Worm (Caenorhabditis elegans): ENCODE data around the gene C25H3.15.

C25H3.15 gene

DNA sequence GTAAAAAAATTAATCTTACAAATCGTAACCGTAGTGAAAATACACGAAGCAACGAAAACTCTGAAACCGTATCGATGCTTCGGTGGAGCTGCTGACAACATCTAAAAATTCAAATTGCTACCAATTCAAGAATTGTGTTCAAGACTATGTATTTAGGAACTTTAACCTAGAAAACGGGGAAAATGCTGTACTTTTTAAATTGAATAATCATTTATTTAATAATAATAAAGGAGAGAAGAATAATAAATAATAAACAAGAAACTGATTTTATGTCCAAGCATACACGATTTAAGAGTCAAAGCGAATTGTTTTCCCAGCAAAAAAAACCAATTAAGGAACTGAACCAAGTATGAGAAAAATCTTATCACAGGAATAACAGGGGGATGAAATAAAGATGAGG lies 4.5 kb downstream of the C25H3.15 start, which contains the start of gene C25H3.17:
Gene C25H3.17 (minus strand): TSS at position 101 of the 400 bp plus-strand sequence.
- no peak for TF ChIP-seq fos-1 (tag; optimal IDR thresholded peaks at IDR 0.05)
- TF ChIP-seq alr-1 (tag; optimal IDR thresholded peaks at IDR 0.05) = no peak
- TF ChIP-seq blmp-1 (tag; optimal IDR thresholded peaks at IDR 0.05; ENCODE audit: insufficient read depth) = no peak
- TF ChIP-seq F13H6.1 (tag; optimal IDR thresholded peaks at IDR 0.05) = no peak
- no peak for TF ChIP-seq elt-1 (tag; optimal IDR thresholded peaks at IDR 0.05)
- no peak for TF ChIP-seq unc-55 (GFP tag; optimal IDR thresholded peaks at IDR 0.05)
- no peak for TF ChIP-seq peb-1 (tag; optimal IDR thresholded peaks at IDR 0.05)
- TF ChIP-seq R02D3.7 (tag; optimal IDR thresholded peaks at IDR 0.05) = no peak
- no peak for TF ChIP-seq unc-62 (GFP tag; optimal IDR thresholded peaks at IDR 0.05)
- no peak for TF ChIP-seq nhr-21 (tag; optimal IDR thresholded peaks at IDR 0.05)
- TF ChIP-seq ZK546.5 (tag; optimal IDR thresholded peaks at IDR 0.05) = no peak
- TF ChIP-seq ceh-16 (tag; optimal IDR thresholded peaks at IDR 0.05) = no peak
- no peak for TF ChIP-seq lin-13 (GFP tag; optimal IDR thresholded peaks at IDR 0.05)
- no peak for TF ChIP-seq nhr-77 (tag; optimal IDR thresholded peaks at IDR 0.05)
- TF ChIP-seq egl-27 (tag; optimal IDR thresholded peaks at IDR 0.05) = no peak

- TF ChIP-seq nhr-6 (tag; optimal IDR thresholded peaks at IDR 0.05) = no peak
- no peak for TF ChIP-seq skn-1 (tag; optimal IDR thresholded peaks at IDR 0.05)
- no peak for TF ChIP-seq elt-3 (tag; optimal IDR thresholded peaks at IDR 0.05)
- TF ChIP-seq sem-4 (tag; optimal IDR thresholded peaks at IDR 0.05) = no peak
- TF ChIP-seq sma-9 (GFP tag; optimal IDR thresholded peaks at IDR 0.05) = no peak
- TF ChIP-seq sma-9 (tag; optimal IDR thresholded peaks at IDR 0.05) = no peak
- TF ChIP-seq egl-27 (tag; optimal IDR thresholded peaks at IDR 0.05) = no peak
- no peak for TF ChIP-seq nhr-12 (tag; optimal IDR thresholded peaks at IDR 0.05)
- no peak for TF ChIP-seq crh-2 (tag; optimal IDR thresholded peaks at IDR 0.05)
- no peak for TF ChIP-seq nhr-10 (tag; optimal IDR thresholded peaks at IDR 0.05)
- TF ChIP-seq dmd-4 (tag; optimal IDR thresholded peaks at IDR 0.05) = no peak
- TF ChIP-seq mab-5 (tag; optimal IDR thresholded peaks at IDR 0.05) = no peak
- no peak for TF ChIP-seq lin-39 (tag; optimal IDR thresholded peaks at IDR 0.05)
- TF ChIP-seq mbf-1 (tag; optimal IDR thresholded peaks at IDR 0.05) = no peak
- no peak for TF ChIP-seq R02D3.7 (tag; optimal IDR thresholded peaks at IDR 0.05)
- no peak for TF ChIP-seq unc-55 (GFP tag; optimal IDR thresholded peaks at IDR 0.05)
- TF ChIP-seq nhr-77 (tag; optimal IDR thresholded peaks at IDR 0.05) = no peak
- no peak for TF ChIP-seq elt-1 (tag; optimal IDR thresholded peaks at IDR 0.05)
These were observed 15.6 kb downstream of the C25H3.15 start, which contains the start of gene flp-27 for ce11 chrII:5680703-5681102. flp-27 (plus strand) TSS chrII:5681003.

- TF ChIP-seq ztf-1 (GFP tag; conservative IDR thresholded peaks at IDR 0.05) (no peak), nhr-25 (tag; optimal IDR thresholded peaks at IDR 0.05) (peak; percentile 41), C34F6.9 (tag; optimal IDR thresholded peaks at IDR 0.05) (peak; percentile 47), ztf-11 (tag; optimal IDR thresholded peaks at IDR 0.05) (no peak), F13H6.1 (tag; optimal IDR thresholded peaks at IDR 0.05) (peak; percentile 13), unc-55 (GFP tag; optimal IDR thresholded peaks at IDR 0.05) (peak; percentile 16), crh-2 (tag; optimal IDR thresholded peaks at IDR 0.05) (peak; percentile 59), lsy-2 (tag; optimal IDR thresholded peaks at IDR 0.05) (peak in 1 of 2 experiments; percentile 43), ama-1 (optimal IDR thresholded peaks at IDR 0.05) (no peak), nhr-21 (tag; optimal IDR thresholded peaks at IDR 0.05) (peak; percentile 21), fos-1 (tag; optimal IDR thresholded peaks at IDR 0.05) (peak; percentile 33), sma-3 (GFP tag; optimal IDR thresholded peaks at IDR 0.05) (peak; percentile 10)
These were observed 23.8 kb downstream of the C25H3.15 start, which contains the start of gene C25H3.11 for ce11 chrII:5688959-5689358. C25H3.11 (minus strand) TSS chrII:5689040.

DNA sequence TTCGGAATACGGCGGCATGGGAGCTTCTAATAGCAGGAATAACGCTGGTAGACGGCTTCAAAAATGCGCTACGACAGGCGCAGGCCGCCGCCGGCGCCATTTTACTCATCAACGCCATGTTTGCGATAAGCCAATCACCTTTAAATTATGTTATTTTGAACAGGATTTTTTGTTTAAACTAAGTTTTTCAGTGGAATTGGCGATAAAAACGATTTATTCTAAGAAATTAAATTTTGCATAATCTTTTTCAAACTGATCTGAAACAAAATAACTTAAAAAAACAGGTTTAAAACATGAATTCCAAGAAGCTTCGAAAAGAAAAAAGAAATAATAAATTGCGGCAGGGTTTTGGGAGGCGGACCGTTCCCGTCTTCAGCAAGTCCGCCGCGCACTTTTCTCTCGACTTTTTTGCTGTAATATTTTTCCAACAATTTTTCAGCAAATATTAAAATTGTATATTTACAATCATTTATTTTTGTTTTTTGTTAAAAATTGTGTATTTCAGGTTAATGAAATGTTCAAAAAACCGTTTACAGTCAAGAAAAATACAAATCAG lies 26.2 kb downstream of the C25H3.15 start, which contains the start of the genes ndub-5 and eif-2D:
Gene ndub-5 (minus strand): TSS at position 138 of the 556 bp plus-strand sequence.
Gene eif-2D (plus strand): TSS at position 506 of the 556 bp plus-strand sequence.
- TF ChIP-seq nhr-21 (tag; optimal IDR thresholded peaks at IDR 0.05) (no peak), nhr-129 (tag; optimal IDR thresholded peaks at IDR 0.05) (no peak), C34F6.9 (tag; optimal IDR thresholded peaks at IDR 0.05) (peak; percentile 11), lsy-2 (tag; optimal IDR thresholded peaks at IDR 0.05) (peak in 1 of 2 experiments; percentile 39)

Measured in whole organism, L2 larva.